Worm (Caenorhabditis elegans): ENCODE measurements around the gene mon-2.

- no peak for TF ChIP-seq nhr-10 (tag; optimal IDR thresholded peaks at IDR 0.05)
- no peak for TF ChIP-seq ceh-82 (tag; optimal IDR thresholded peaks at IDR 0.05)
- TF ChIP-seq ZK546.5 (tag; optimal IDR thresholded peaks at IDR 0.05): no peak
- TF ChIP-seq nhr-11 (tag; optimal IDR thresholded peaks at IDR 0.05): no peak
- TF ChIP-seq mdl-1 (tag; optimal IDR thresholded peaks at IDR 0.05): no peak
- TF ChIP-seq ztf-11 (tag; optimal IDR thresholded peaks at IDR 0.05): no peak
- no peak for TF ChIP-seq nhr-237 (tag; optimal IDR thresholded peaks at IDR 0.05)
- no peak for TF ChIP-seq F13H6.1 (tag; optimal IDR thresholded peaks at IDR 0.05)
- no peak for TF ChIP-seq unc-62 (GFP tag; optimal IDR thresholded peaks at IDR 0.05)
- TF ChIP-seq ceh-16 (tag; optimal IDR thresholded peaks at IDR 0.05): no peak
- no peak for TF ChIP-seq egl-27 (tag; optimal IDR thresholded peaks at IDR 0.05)
These were observed 14.9 kb downstream of the mon-2 start, which contains the start of gene dlc-2 for ce11 chrIV:12111477-12111876.

All from whole organism, L2 larva.